Worm (Caenorhabditis elegans) whole organism, L2 larva: ENCODE results near the gene sqv-2.

Experiments used
- C34F6.9 ChIP-seq: fragments of 150-350 bp; optimal IDR thresholded peaks from 2 replicates; lab custom pipeline; 2014; ENCODE audit warnings: missing biosample characterization, missing genetic modification characterization
- F13H6.1 ChIP-seq: sonication (generic microtip); optimal IDR thresholded peaks from 2 replicates; lab custom pipeline; 2016; ENCODE audit warnings: missing genetic modification characterization, missing compliant biosample characterization
- ZK546.5 ChIP-seq: sonication (generic microtip); optimal IDR thresholded peaks from 2 replicates; lab custom pipeline; 2017; ENCODE audit warnings: missing biosample characterization, missing genetic modification characterization
- alr-1 ChIP-seq: fragments of 150-350 bp; optimal IDR thresholded peaks from 2 replicates; lab custom pipeline; 2014; ENCODE audit warnings: missing biosample characterization, missing genetic modification characterization
- aly-2 ChIP-seq: fragments of 150-350 bp; optimal IDR thresholded peaks from 2 replicates; lab custom pipeline; 2014; ENCODE audit warnings: missing biosample characterization, missing genetic modification characterization
- ama-1 ChIP-seq: fragments of 150-350 bp; optimal IDR thresholded peaks from 2 replicates; lab custom pipeline; 2018; ENCODE audit warnings: inconsistent platforms
- blmp-1 ChIP-seq: sonication (generic microtip); optimal IDR thresholded peaks from 2 replicates; lab custom pipeline; 2017; ENCODE audit warnings: missing genetic modification characterization, mild to moderate bottlenecking, missing compliant biosample characterization, antibody characterized with exemption, moderate library complexity; ENCODE audit not compliant: insufficient read depth
- ceh-16 ChIP-seq: fragments of 150-350 bp; optimal IDR thresholded peaks from 2 replicates; lab custom pipeline; 2014; ENCODE audit warnings: missing biosample characterization, missing genetic modification characterization
- ceh-82 ChIP-seq: fragments of 150-350 bp; optimal IDR thresholded peaks from 2 replicates; lab custom pipeline; 2014; ENCODE audit warnings: missing biosample characterization, missing genetic modification characterization
- crh-2 ChIP-seq: sonication (generic microtip); optimal IDR thresholded peaks from 2 replicates; lab custom pipeline; 2017; ENCODE audit warnings: missing biosample characterization, missing genetic modification characterization
- dmd-4 ChIP-seq: sonication (generic microtip); optimal IDR thresholded peaks from 2 replicates; lab custom pipeline; 2017; ENCODE audit warnings: missing biosample characterization, missing genetic modification characterization
- egl-27 ChIP-seq: sonication (generic microtip); optimal IDR thresholded peaks from 3 replicates; lab custom pipeline; 2017; ENCODE audit warnings: missing biosample characterization, missing genetic modification reagents, missing genetic modification characterization
- elt-1 ChIP-seq: fragments of 150-350 bp; optimal IDR thresholded peaks from 2 replicates; lab custom pipeline; 2014; ENCODE audit warnings: missing biosample characterization, missing genetic modification characterization
- fos-1 ChIP-seq: fragments of 150-350 bp; optimal IDR thresholded peaks from 2 replicates; lab custom pipeline; 2014; ENCODE audit warnings: missing biosample characterization, missing genetic modification characterization
- lin-11 ChIP-seq: fragments of 150-350 bp; sonication (generic microtip); optimal IDR thresholded peaks from 2 replicates; lab custom pipeline; 2014; ENCODE audit warnings: missing biosample characterization, missing genetic modification characterization, inconsistent platforms, mixed read lengths
- lin-13 ChIP-seq: fragments of 150-350 bp; optimal IDR thresholded peaks from 2 replicates; lab custom pipeline; 2014; ENCODE audit warnings: missing biosample characterization, missing genetic modification reagents, missing genetic modification characterization
- lsy-2 ChIP-seq, 2 experiments: fragments of 150-350 bp in 1 of 2; sonication (generic microtip) in 1 of 2; optimal IDR thresholded peaks; 2 replicates each; lab custom pipeline; 2014 to 2017; ENCODE audit warnings: missing biosample characterization in 2 of 2, missing genetic modification characterization in 2 of 2
- mab-5 ChIP-seq: fragments of 150-350 bp; optimal IDR thresholded peaks from 2 replicates; lab custom pipeline; 2014; ENCODE audit warnings: missing biosample characterization, missing genetic modification characterization
- mbf-1 ChIP-seq: sonication (generic microtip); optimal IDR thresholded peaks from 2 replicates; lab custom pipeline; 2017; ENCODE audit warnings: missing biosample characterization, missing genetic modification characterization
- mdl-1 ChIP-seq, 2 experiments: fragments of 150-350 bp in 1 of 2; sonication (generic microtip) in 1 of 2; optimal IDR thresholded peaks; 2 replicates each; lab custom pipeline; 2017; ENCODE audit warnings: missing biosample characterization in 2 of 2, missing genetic modification characterization in 2 of 2
- nhr-10 ChIP-seq: sonication (generic microtip); optimal IDR thresholded peaks from 2 replicates; lab custom pipeline; 2017; ENCODE audit warnings: missing biosample characterization, missing genetic modification characterization
- nhr-11 ChIP-seq: fragments of 150-350 bp; optimal IDR thresholded peaks from 2 replicates; lab custom pipeline; 2014; ENCODE audit warnings: missing biosample characterization, missing genetic modification characterization
- nhr-12 ChIP-seq: fragments of 150-350 bp; optimal IDR thresholded peaks from 2 replicates; lab custom pipeline; 2014; ENCODE audit warnings: missing biosample characterization, missing genetic modification characterization
- nhr-129 ChIP-seq: fragments of 150-350 bp; optimal IDR thresholded peaks from 2 replicates; lab custom pipeline; 2014; ENCODE audit warnings: missing biosample characterization, missing genetic modification characterization
- nhr-23 ChIP-seq: fragments of 150-350 bp; optimal IDR thresholded peaks from 2 replicates; lab custom pipeline; 2014; ENCODE audit warnings: missing biosample characterization, missing genetic modification reagents, missing genetic modification characterization
- nhr-237 ChIP-seq: fragments of 150-350 bp; optimal IDR thresholded peaks from 2 replicates; lab custom pipeline; 2014; ENCODE audit warnings: missing biosample characterization, missing genetic modification characterization
- nhr-25 ChIP-seq: fragments of 150-350 bp; sonication (generic microtip); optimal IDR thresholded peaks from 3 replicates; lab custom pipeline; 2014; ENCODE audit warnings: missing biosample characterization, missing genetic modification characterization
- nhr-6 ChIP-seq: fragments of 150-350 bp; optimal IDR thresholded peaks from 2 replicates; lab custom pipeline; 2014; ENCODE audit warnings: missing biosample characterization, missing genetic modification characterization
- nhr-77 ChIP-seq: fragments of 150-350 bp; optimal IDR thresholded peaks from 2 replicates; lab custom pipeline; 2014; ENCODE audit warnings: missing biosample characterization, missing genetic modification characterization
- peb-1 ChIP-seq: fragments of 150-350 bp; optimal IDR thresholded peaks from 2 replicates; lab custom pipeline; 2014; ENCODE audit warnings: missing biosample characterization, missing genetic modification characterization
- sem-4 ChIP-seq: fragments of 150-350 bp; optimal IDR thresholded peaks from 2 replicates; lab custom pipeline; 2014; ENCODE audit warnings: missing biosample characterization, missing genetic modification reagents, missing genetic modification characterization
- sma-3 ChIP-seq: sonication (generic microtip); optimal IDR thresholded peaks from 2 replicates; lab custom pipeline; 2016; ENCODE audit warnings: missing genetic modification reagents, missing genetic modification characterization, missing compliant biosample characterization
- sma-9 ChIP-seq, 2 experiments: fragments of 150-350 bp in 1 of 2; sonication (generic microtip) in 1 of 2; optimal IDR thresholded peaks; 2 replicates each; lab custom pipeline; 2014 to 2016; ENCODE audit warnings: missing genetic modification characterization in 2 of 2, mild to moderate bottlenecking in 1 of 2, missing biosample characterization in 1 of 2, missing compliant biosample characterization in 1 of 2, missing genetic modification reagents in 1 of 2, moderate library complexity in 1 of 2
- snpc-4 ChIP-seq: fragments of 150-350 bp; optimal IDR thresholded peaks from 2 replicates; lab custom pipeline; 2014; ENCODE audit warnings: missing biosample characterization, missing genetic modification characterization
- unc-55 ChIP-seq: fragments of 150-350 bp; sonication (generic microtip); optimal IDR thresholded peaks from 3 replicates; lab custom pipeline; 2014; ENCODE audit warnings: missing biosample characterization, missing genetic modification reagents, missing genetic modification characterization
- unc-62 ChIP-seq: fragments of 150-350 bp; optimal IDR thresholded peaks from 2 replicates; lab custom pipeline; 2014; ENCODE audit warnings: missing biosample characterization, missing genetic modification reagents, missing genetic modification characterization
- zag-1 ChIP-seq: fragments of 150-350 bp; optimal IDR thresholded peaks from 2 replicates; lab custom pipeline; 2014; ENCODE audit warnings: missing biosample characterization, missing genetic modification characterization
- ztf-1 ChIP-seq: fragments of 200-800 bp; sonication (Bioruptor generic); conservative IDR thresholded peaks from 2 replicates; pipeline ENCODE4 v1.3.6; 2022; ENCODE audit warnings: missing genetic modification characterization, missing compliant biosample characterization
- ztf-11 ChIP-seq: sonication (generic microtip); optimal IDR thresholded peaks from 2 replicates; lab custom pipeline; 2017; ENCODE audit warnings: missing biosample characterization, missing genetic modification characterization
- ztf-4 ChIP-seq: fragments of 150-350 bp; optimal IDR thresholded peaks from 2 replicates; lab custom pipeline; 2014; ENCODE audit warnings: missing biosample characterization, missing genetic modification characterization

The sqv-2 gene

DNA sequence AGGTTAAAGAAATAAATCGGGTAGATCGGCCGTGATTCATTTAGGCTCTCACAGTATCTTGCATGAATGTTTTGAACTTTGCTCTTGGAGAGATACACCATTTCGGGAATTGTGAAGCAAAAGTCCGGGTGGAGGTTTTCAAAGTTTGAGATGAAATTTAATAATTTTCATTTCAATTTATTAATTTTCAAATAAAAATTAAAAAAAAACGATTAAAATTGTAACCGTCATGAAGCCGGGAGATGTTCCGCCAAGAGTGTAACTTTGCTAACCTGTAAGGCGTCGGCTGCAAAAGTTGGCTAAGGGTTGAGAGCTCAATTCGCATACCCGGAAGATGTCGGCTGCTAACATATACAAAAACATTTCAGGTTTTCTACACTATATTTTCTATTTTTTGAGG lies 40.2 kb upstream of the sqv-2 start, which contains the start of gene irld-67:
Gene irld-67 (minus strand): TSS at position 101 of the 400 bp plus-strand sequence.
- TF ChIP-seq ceh-16 (tag; lab: Kevin White, UChicago) (no peak), zag-1 (no peak), unc-55 (GFP tag; lab: Kevin White, UChicago) (no peak), egl-27 (tag; lab: Kevin White, UChicago) (no peak), lin-11 (no peak), ceh-82 (tag; lab: Kevin White, UChicago) (no peak), sem-4 (tag; lab: Kevin White, UChicago) (no peak), nhr-77 (tag; lab: Kevin White, UChicago) (no peak), F13H6.1 (tag; lab: Kevin White, UChicago) (no peak), mdl-1 (tag; optimal IDR thresholded peaks at IDR 0.05; lab: Kevin White, UChicago) (no peak), sma-9 (GFP tag; optimal IDR thresholded peaks at IDR 0.05; lab: Kevin White, UChicago) (no peak), sma-9 (tag; optimal IDR thresholded peaks at IDR 0.05; lab: Kevin White, UChicago) (no peak), mbf-1 (tag; lab: Kevin White, UChicago) (no peak), dmd-4 (no peak), C34F6.9 (tag; lab: Kevin White, UChicago) (no peak), ztf-11 (tag; lab: Kevin White, UChicago) (no peak), elt-1 (tag; lab: Kevin White, UChicago) (no peak), nhr-11 (no peak), ama-1 (no peak), nhr-12 (tag; lab: Kevin White, UChicago) (no peak)

DNA sequence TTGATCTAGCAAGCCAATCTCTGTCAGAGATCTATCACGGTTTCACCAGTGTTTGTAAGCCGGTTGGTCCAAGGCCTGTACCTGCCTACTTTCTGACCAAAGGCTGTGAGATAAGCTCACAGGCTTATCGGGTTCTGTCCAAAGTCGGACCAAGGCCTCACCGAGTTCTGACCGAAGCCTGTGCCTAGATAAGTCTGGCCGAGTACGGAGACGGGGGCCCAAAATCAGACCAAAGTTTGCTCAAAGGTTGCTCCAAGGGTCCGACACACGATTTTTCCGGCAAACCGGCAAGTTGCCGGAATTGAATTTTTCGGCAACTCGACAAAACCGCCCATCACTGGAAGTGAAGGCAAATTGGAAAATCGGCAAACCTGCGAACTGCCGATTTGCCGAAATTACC lies 37.4 kb upstream of the sqv-2 start:
- no peak for TF ChIP-seq F13H6.1 (tag; lab: Kevin White, UChicago)
- TF ChIP-seq C34F6.9 (tag; lab: Kevin White, UChicago) = no peak
- TF ChIP-seq mab-5 = no peak

DNA sequence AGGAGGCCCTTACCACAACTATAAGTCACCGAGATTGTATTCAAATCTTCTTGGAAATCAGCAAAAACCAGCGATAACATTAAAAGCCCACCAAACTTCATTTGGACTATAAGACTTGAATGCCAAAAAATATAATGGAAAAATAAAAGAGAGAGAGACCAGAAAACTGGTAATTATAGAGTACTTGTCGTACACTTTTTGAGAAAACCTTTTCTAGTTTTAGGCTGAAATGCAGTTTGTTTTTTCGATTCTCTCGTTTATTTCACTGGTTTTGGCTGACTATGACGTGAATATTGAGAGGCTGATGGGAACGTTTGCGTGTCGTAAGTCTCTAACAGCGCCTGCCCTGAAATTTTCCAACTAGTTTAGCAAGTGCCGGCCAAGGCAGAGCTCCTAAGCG lies 36.3 kb upstream of the sqv-2 start, which contains the start of the genes irld-64 and irld-63:
Gene irld-64 (minus strand): TSS at position 101 of the 400 bp plus-strand sequence.
Gene irld-63 (plus strand): TSS at position 230 of the 400 bp plus-strand sequence.
- TF ChIP-seq nhr-129 (tag; lab: Kevin White, UChicago) = no peak
- TF ChIP-seq nhr-25 = no peak
- TF ChIP-seq aly-2 (tag; lab: Kevin White, UChicago) = no peak
- no peak for TF ChIP-seq F13H6.1 (tag; lab: Kevin White, UChicago)
- no peak for TF ChIP-seq nhr-23 (tag; lab: Kevin White, UChicago)
- TF ChIP-seq peb-1 (tag; lab: Kevin White, UChicago) = no peak
- TF ChIP-seq fos-1 (tag; lab: Kevin White, UChicago) = no peak
- no peak for TF ChIP-seq snpc-4 (tag; lab: Kevin White, UChicago)
- no peak for TF ChIP-seq sma-3
- TF ChIP-seq unc-62 (GFP tag; lab: Kevin White, UChicago) = no peak
- TF ChIP-seq nhr-237 (tag; lab: Kevin White, UChicago) = no peak
- no peak for TF ChIP-seq ZK546.5 (tag; lab: Kevin White, UChicago)
- TF ChIP-seq lin-11 = no peak

DNA sequence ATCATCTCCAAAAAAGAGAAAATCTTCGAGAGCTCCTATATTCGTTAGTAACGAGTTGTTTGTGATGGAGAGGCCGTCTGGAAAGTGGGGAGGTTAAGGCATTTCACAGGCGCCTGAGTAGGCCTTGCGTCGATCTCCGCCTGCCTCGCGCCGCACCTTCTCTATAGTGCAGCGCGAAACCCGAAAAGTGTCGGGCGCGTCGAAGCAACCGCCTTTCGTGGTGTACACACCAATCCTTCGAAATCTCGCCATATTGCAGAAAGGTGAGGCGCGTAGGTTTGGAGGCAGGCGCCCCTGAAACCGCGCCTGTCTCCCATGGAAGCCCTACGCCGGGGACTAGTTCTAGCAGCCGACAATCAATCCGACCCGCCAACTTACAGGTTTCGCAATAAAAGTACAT lies 35.7 kb upstream of the sqv-2 start:
- no peak for TF ChIP-seq nhr-10 (tag; lab: Kevin White, UChicago)
- no peak for TF ChIP-seq lin-11
- TF ChIP-seq nhr-25 = no peak
- TF ChIP-seq F13H6.1 (tag; lab: Kevin White, UChicago) = no peak
- no peak for TF ChIP-seq alr-1 (tag; lab: Kevin White, UChicago)
- no peak for TF ChIP-seq lin-13 (GFP tag; lab: Kevin White, UChicago)
- no peak for TF ChIP-seq nhr-129 (tag; lab: Kevin White, UChicago)
- TF ChIP-seq sma-3 = no peak
- TF ChIP-seq ztf-1 (GFP tag; lab: Robert Waterston, UW) = no peak

ce11 chrII:2927533-2927932 lies 33.3 kb upstream of the sqv-2 start, which contains the start of the genes ZK355.3 and ZK355.8:
ZK355.3 (minus strand) TSS chrII:2927633.
ZK355.8 (plus strand) TSS chrII:2927804.
- TF ChIP-seq nhr-237 (tag; lab: Kevin White, UChicago) (no peak), crh-2 (no peak), aly-2 (tag; lab: Kevin White, UChicago) (no peak), nhr-11 (no peak), sma-9 (GFP tag; optimal IDR thresholded peaks at IDR 0.05; lab: Kevin White, UChicago) (no peak), sma-9 (tag; optimal IDR thresholded peaks at IDR 0.05; lab: Kevin White, UChicago) (no peak), ama-1 (no peak), ztf-1 (GFP tag; lab: Robert Waterston, UW) (no peak), ceh-82 (tag; lab: Kevin White, UChicago) (no peak), ztf-4 (no peak), ztf-11 (tag; lab: Kevin White, UChicago) (no peak), nhr-129 (tag; lab: Kevin White, UChicago) (no peak), mbf-1 (tag; lab: Kevin White, UChicago) (no peak), nhr-6 (tag; lab: Kevin White, UChicago) (no peak), mab-5 (no peak), C34F6.9 (tag; lab: Kevin White, UChicago) (no peak), peb-1 (tag; lab: Kevin White, UChicago) (no peak), lsy-2 (tag; optimal IDR thresholded peaks at IDR 0.05; lab: Kevin White, UChicago) (no peak), blmp-1 (no peak)
